Worm (Caenorhabditis elegans): ENCODE measurements around the gene skat-1.

The skat-1 gene

DNA sequence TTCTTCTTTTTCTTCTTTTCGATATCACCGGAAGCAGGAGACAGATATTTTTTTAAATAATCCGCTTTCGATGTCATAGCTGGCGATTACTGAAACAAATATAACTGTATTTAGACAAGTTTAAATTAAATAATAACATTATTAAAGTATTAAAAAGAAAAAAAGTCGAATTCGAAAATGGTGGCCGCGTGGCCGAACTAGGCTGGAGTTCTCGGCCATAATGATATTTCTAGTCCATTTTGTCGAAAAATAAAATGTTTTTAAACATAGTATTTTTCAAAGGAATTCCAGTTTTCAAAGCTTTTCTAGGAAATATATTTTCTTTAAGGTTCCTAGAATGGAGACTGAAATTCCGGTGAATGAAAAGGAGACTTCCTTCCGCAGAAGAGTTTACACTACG is 28.9 kb downstream of the skat-1 start, which contains the start of the genes bud-13 and rpap-2:
bud-13 (minus strand) TSS at position 89 of the 400 bp plus-strand sequence.
rpap-2 (plus strand) TSS at position 329 of the 400 bp plus-strand sequence.
- no peak for TF ChIP-seq nhr-6 (tag; optimal IDR thresholded peaks at IDR 0.05)
- peak; percentile 14 for TF ChIP-seq unc-55 (GFP tag; optimal IDR thresholded peaks at IDR 0.05)
- TF ChIP-seq ceh-16 (tag; optimal IDR thresholded peaks at IDR 0.05), result no peak

DNA sequence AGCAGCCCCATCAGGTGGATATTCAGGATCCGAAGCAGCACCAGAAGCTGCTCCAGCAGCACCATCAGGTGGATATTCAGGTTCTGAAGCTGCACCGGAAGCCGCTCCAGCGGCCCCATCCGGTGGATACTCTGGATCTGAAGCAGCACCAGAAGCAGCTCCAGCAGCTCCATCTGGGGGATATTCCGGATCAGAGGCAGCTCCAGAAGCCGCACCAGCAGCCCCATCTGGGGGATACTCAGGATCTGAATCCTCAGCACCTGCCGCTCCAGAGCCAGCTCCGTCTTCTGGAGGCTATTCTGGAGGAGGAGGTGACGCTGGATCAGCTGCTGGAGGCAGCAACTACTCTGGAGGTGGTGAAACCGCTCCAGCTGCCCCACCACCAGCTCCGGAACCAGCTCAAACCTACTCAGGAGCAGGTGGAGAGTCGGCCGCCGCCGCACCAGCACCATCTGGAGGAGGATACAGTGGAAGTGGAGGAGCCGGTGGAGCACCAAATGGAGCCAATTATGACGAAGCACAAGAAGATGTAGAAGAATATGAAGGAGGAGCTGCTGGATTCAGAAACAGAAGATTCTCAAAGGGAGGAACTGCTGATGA is 31.8 kb downstream of the skat-1 start:
- TF ChIP-seq ZK546.5 (tag; optimal IDR thresholded peaks at IDR 0.05) (no peak), nhr-25 (tag; optimal IDR thresholded peaks at IDR 0.05) (no peak)

DNA sequence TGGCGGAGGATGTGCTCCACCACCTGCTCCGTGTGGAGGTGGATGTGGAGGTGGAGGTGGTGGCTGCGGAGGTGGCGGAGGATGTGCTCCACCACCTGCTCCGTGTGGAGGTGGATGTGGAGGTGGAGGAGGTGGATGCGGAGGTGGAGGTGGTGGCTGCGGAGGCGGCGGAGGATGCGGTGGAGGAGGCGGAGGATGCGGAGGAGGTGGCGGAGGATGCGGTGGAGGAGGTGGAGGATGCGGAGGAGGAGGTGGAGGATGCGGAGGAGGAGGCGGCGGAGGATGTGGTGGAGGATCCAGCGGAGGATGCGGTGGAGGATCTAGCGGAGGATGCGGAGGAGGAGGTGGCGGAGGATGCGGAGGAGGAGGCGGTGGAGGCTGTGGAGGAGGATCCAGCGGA is 34.1 kb downstream of the skat-1 start:
- TF ChIP-seq sma-9 (GFP tag; optimal IDR thresholded peaks at IDR 0.05), result no peak
- no peak for TF ChIP-seq sma-9 (tag; optimal IDR thresholded peaks at IDR 0.05)
- no peak for TF ChIP-seq ztf-4 (tag; optimal IDR thresholded peaks at IDR 0.05)
- TF ChIP-seq aly-2 (tag; optimal IDR thresholded peaks at IDR 0.05), result no peak
- TF ChIP-seq lin-39 (tag; optimal IDR thresholded peaks at IDR 0.05), result no peak
- TF ChIP-seq Y55F3AM.14 (GFP tag; optimal IDR thresholded peaks at IDR 0.05), result no peak
- no peak for TF ChIP-seq ztf-11 (tag; optimal IDR thresholded peaks at IDR 0.05)
- no peak for TF ChIP-seq ZK546.5 (tag; optimal IDR thresholded peaks at IDR 0.05)
- TF ChIP-seq nhr-12 (tag; optimal IDR thresholded peaks at IDR 0.05), result no peak
- TF ChIP-seq egl-27 (tag; optimal IDR thresholded peaks at IDR 0.05), result no peak
- TF ChIP-seq peb-1 (tag; optimal IDR thresholded peaks at IDR 0.05), result no peak
- TF ChIP-seq sem-4 (tag; optimal IDR thresholded peaks at IDR 0.05), result no peak
- no peak for TF ChIP-seq lin-11 (tag; optimal IDR thresholded peaks at IDR 0.05)
- TF ChIP-seq gmeb-1 (tag; optimal IDR thresholded peaks at IDR 0.05), result no peak
- no peak for TF ChIP-seq elt-1 (tag; optimal IDR thresholded peaks at IDR 0.05)
- no peak for TF ChIP-seq elt-3 (tag; optimal IDR thresholded peaks at IDR 0.05)
- TF ChIP-seq mbf-1 (tag; optimal IDR thresholded peaks at IDR 0.05), result no peak
- TF ChIP-seq nhr-237 (tag; optimal IDR thresholded peaks at IDR 0.05), result no peak

DNA sequence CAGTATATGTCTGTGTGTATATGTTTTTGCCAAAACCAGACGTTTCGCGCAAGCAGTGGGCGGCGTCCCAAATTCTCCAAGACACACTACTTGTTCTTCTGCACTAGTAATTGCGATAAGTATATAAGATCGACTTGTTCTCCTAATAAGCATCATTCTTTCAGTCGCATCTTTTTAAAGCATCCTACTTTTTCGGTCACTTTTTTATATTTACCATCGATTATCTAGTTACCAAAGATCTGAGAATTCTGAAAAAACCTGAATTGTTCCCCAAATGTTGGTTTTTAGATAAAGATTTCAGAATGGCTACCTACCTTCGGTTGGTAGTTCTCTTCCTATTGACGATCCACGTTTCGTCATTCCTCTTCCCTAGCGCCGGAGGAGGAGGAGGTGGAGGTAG is 34.6 kb downstream of the skat-1 start, which contains the start of gene grl-25:
grl-25 (plus strand) TSS at position 301 of the 400 bp plus-strand sequence.
- TF ChIP-seq dmd-4 (tag; optimal IDR thresholded peaks at IDR 0.05) (no peak), nhr-237 (tag; optimal IDR thresholded peaks at IDR 0.05) (no peak), lin-11 (tag; optimal IDR thresholded peaks at IDR 0.05) (no peak)

DNA sequence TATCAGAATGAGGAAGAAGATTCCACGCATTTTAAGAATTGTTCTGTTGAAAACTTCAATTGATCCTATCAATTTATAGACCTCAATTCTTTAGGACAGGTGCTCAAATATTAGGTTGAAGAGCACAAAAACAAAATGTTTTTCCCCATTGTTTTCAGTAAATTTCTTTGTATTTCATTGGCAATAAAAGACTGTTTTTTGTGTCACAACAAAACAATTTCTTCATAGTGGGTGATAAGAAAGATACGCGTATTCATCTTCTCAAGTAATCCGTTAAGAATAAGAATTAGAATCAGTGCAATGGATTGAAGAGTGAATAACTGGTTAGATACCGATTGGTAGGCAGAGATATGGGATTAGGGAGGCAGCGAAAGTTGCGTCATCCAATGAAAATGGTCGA is 35.9 kb downstream of the skat-1 start, which contains the start of gene ZK643.6:
ZK643.6 (minus strand) TSS at position 101 of the 400 bp plus-strand sequence.
- no peak for TF ChIP-seq F13H6.1 (tag; optimal IDR thresholded peaks at IDR 0.05)
- no peak for TF ChIP-seq skn-1 (tag; optimal IDR thresholded peaks at IDR 0.05)
- no peak for TF ChIP-seq ceh-16 (tag; optimal IDR thresholded peaks at IDR 0.05)
- TF ChIP-seq nhr-11 (tag; optimal IDR thresholded peaks at IDR 0.05), result no peak
- TF ChIP-seq lin-13 (GFP tag; optimal IDR thresholded peaks at IDR 0.05), result no peak
- no peak for TF ChIP-seq unc-62 (GFP tag; optimal IDR thresholded peaks at IDR 0.05)
- no peak for TF ChIP-seq mbf-1 (tag; optimal IDR thresholded peaks at IDR 0.05)
- no peak for TF ChIP-seq nhr-23 (tag; optimal IDR thresholded peaks at IDR 0.05)
- TF ChIP-seq unc-55 (GFP tag; optimal IDR thresholded peaks at IDR 0.05), result no peak
- TF ChIP-seq nhr-77 (tag; optimal IDR thresholded peaks at IDR 0.05), result no peak
- TF ChIP-seq aly-2 (tag; optimal IDR thresholded peaks at IDR 0.05), result no peak
- TF ChIP-seq elt-3 (tag; optimal IDR thresholded peaks at IDR 0.05), result no peak
- no peak for TF ChIP-seq C34F6.9 (tag; optimal IDR thresholded peaks at IDR 0.05)
- TF ChIP-seq gmeb-1 (tag; optimal IDR thresholded peaks at IDR 0.05), result no peak
- no peak for TF ChIP-seq lin-11 (tag; optimal IDR thresholded peaks at IDR 0.05)
- TF ChIP-seq zag-1 (tag; optimal IDR thresholded peaks at IDR 0.05), result no peak
- no peak for TF ChIP-seq elt-1 (tag; optimal IDR thresholded peaks at IDR 0.05)
- no peak for TF ChIP-seq R02D3.7 (tag; optimal IDR thresholded peaks at IDR 0.05)
- no peak for TF ChIP-seq sma-9 (GFP tag; optimal IDR thresholded peaks at IDR 0.05)
- TF ChIP-seq sma-9 (tag; optimal IDR thresholded peaks at IDR 0.05), result no peak
- no peak for TF ChIP-seq peb-1 (tag; optimal IDR thresholded peaks at IDR 0.05)

DNA sequence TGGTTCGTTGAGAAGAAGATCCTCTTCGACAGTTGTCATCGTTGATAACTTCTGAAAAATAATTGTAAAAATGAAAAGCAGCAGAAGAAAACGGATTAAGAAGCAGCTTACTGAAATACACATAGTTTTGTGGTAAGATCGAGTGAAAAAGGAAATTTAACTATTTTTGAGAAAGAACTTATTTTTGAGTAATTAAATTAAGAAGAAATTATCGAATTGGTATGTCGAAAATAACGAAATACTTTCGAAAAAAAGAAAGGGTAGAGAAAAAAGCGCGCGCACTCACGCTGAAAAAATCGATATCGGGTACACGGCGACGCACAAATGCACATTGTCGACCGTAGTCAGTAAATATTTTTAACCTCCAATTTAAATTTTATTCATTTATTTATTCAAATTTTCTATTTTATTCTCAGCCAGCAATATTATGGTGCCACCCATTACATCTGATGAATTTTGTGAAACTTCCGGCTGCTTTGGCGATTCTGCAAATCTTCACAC is 40.4 kb downstream of the skat-1 start, which contains the start of the genes ZK643.5 and ZK643.2:
ZK643.5 (minus strand) TSS at position 51 of the 501 bp plus-strand sequence.
ZK643.2 (plus strand) TSS at position 395 of the 501 bp plus-strand sequence.
- TF ChIP-seq nhr-21 (tag; optimal IDR thresholded peaks at IDR 0.05) (peak; percentile 35), zag-1 (tag; optimal IDR thresholded peaks at IDR 0.05) (peak; percentile 4), mab-5 (tag; optimal IDR thresholded peaks at IDR 0.05) (peak; percentile 52), C34F6.9 (tag; optimal IDR thresholded peaks at IDR 0.05) (peak; percentile 79), aly-2 (tag; optimal IDR thresholded peaks at IDR 0.05) (no peak), mbf-1 (tag; optimal IDR thresholded peaks at IDR 0.05) (no peak), elt-1 (tag; optimal IDR thresholded peaks at IDR 0.05) (no peak), alr-1 (tag; optimal IDR thresholded peaks at IDR 0.05) (no peak), nhr-6 (tag; optimal IDR thresholded peaks at IDR 0.05) (peak; percentile 30), nhr-10 (tag; optimal IDR thresholded peaks at IDR 0.05) (no peak), ztf-4 (tag; optimal IDR thresholded peaks at IDR 0.05) (no peak), sma-3 (GFP tag; optimal IDR thresholded peaks at IDR 0.05) (peak; percentile 53), gmeb-1 (tag; optimal IDR thresholded peaks at IDR 0.05) (peak; percentile 72), mdl-1 (tag; optimal IDR thresholded peaks at IDR 0.05) (no peak), nhr-237 (tag; optimal IDR thresholded peaks at IDR 0.05) (no peak), snpc-4 (tag; optimal IDR thresholded peaks at IDR 0.05) (peak; percentile 33), sem-4 (tag; optimal IDR thresholded peaks at IDR 0.05) (peak; percentile 50), F13H6.1 (tag; optimal IDR thresholded peaks at IDR 0.05) (peak; percentile 65), lsy-2 (tag; optimal IDR thresholded peaks at IDR 0.05) (peak; percentile 81 to 97), lin-13 (GFP tag; optimal IDR thresholded peaks at IDR 0.05) (peak; percentile 59), unc-55 (GFP tag; optimal IDR thresholded peaks at IDR 0.05) (peak; percentile 89), unc-62 (GFP tag; optimal IDR thresholded peaks at IDR 0.05) (no peak)
